Worm (Caenorhabditis elegans): Measurements from ENCODE around the gene R144.12.

ce11 chrIII:5013915-5014346 lies 7.2 kb upstream of the R144.12 start:
- TF ChIP-seq ceh-36 (tag; optimal IDR thresholded peaks at IDR 0.05) (no peak), tbx-37 (GFP tag; conservative IDR thresholded peaks at IDR 0.05) (no peak), hmg-4 (GFP tag; optimal IDR thresholded peaks at IDR 0.05) (peak; percentile 88), tra-4 (tag; optimal IDR thresholded peaks at IDR 0.05) (no peak), ama-1 (optimal IDR thresholded peaks at IDR 0.05) (no peak), aly-1 (tag; optimal IDR thresholded peaks at IDR 0.05) (peak; percentile 64)
